Fruit fly (Drosophila melanogaster) S2 (cell line): ENCODE data around the gene CG13047.

Source experiments
- CG8478 ChIP-seq: fragments of >200 bp; optimal IDR thresholded peaks from 2 replicates; lab custom pipeline; 2018
- CTCF ChIP-seq, 2 experiments: fragments of >200 bp; optimal IDR thresholded peaks; 2 replicates each; lab custom pipeline; 2018

DNA sequence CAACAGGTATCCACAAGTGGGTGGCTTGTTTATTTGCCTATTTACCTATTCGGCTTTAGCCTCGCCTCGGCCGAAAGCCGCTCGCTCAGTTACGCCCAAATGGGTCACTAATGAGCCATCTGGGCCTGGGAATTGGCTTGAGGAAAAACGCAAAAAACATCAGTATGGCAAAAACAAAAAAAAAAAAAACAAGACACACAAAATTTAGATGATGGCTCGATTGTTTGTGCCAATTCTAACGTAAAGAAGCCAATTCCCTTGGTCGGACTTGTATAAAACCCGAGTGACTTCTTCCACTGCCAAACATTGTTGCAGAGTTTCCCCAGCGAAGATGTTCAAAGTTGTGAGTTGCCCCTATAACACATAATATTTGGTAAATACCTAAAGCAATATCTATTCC, 16.0 kb upstream of the CG13047 start, which contains the start of gene CG4982:
- no peak for TF ChIP-seq CG8478
- no peak for TF ChIP-seq CTCF (optimal IDR thresholded peaks at IDR 0.05; lab: Kevin White, UChicago)
